Worm (Caenorhabditis elegans): ENCODE data around the gene Y6E2A.7.
"Not testable (repeated sequence)": the region's sequence is repeated elsewhere in the genome, so short reads cannot be mapped to it uniquely, and the experiment has no call there.

The Y6E2A.7 gene

DNA sequence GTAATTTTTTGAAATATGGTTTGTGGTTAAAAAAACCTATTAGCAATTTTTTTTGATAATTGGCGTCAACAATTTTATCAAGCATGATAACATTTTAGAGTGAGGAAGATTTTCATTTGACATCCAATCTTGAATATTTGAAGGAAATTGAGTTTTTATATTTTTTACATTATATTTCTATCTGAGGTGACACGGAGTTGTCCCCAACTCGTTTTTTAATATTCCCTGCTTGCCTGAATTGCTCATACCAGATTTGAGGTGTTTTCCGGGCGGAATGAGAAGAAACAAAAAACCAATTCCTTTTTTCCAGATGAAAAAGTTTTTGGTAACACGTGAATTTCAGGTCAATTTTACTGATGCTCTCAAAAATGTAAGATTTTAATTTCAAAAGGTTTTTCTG, at the start of gene Y6E2A.7:
Y6E2A.7 (plus strand) TSS at position 301 of the 400 bp plus-strand sequence.
- TF ChIP-seq sox-4 (tag; optimal IDR thresholded peaks at IDR 0.05): no peak
- TF ChIP-seq ceh-30 (tag; optimal IDR thresholded peaks at IDR 0.05): no peak
- TF ChIP-seq mec-3 (tag; optimal IDR thresholded peaks at IDR 0.05; ENCODE audit: borderline replicate concordance): no peak
- TF ChIP-seq ref-2 (tag; optimal IDR thresholded peaks at IDR 0.05): no peak
- TF ChIP-seq unc-42 (tag; optimal IDR thresholded peaks at IDR 0.05): no peak
- TF ChIP-seq unc-86 (tag; optimal IDR thresholded peaks at IDR 0.05): no peak
- no peak for TF ChIP-seq ceh-45 (GFP tag; IDR thresholded peaks at IDR 0.05)
- TF ChIP-seq ceh-14 (tag; optimal IDR thresholded peaks at IDR 0.05): no peak
- no peak for TF ChIP-seq npax-4 (tag; optimal IDR thresholded peaks at IDR 0.05)
- no peak for TF ChIP-seq ztf-16 (tag; optimal IDR thresholded peaks at IDR 0.05)
- no peak for TF ChIP-seq fkh-6 (tag; optimal IDR thresholded peaks at IDR 0.05)
- no peak for TF ChIP-seq elt-4 (tag; optimal IDR thresholded peaks at IDR 0.05)
- no peak for TF ChIP-seq tbx-7 (tag; optimal IDR thresholded peaks at IDR 0.05)

DNA sequence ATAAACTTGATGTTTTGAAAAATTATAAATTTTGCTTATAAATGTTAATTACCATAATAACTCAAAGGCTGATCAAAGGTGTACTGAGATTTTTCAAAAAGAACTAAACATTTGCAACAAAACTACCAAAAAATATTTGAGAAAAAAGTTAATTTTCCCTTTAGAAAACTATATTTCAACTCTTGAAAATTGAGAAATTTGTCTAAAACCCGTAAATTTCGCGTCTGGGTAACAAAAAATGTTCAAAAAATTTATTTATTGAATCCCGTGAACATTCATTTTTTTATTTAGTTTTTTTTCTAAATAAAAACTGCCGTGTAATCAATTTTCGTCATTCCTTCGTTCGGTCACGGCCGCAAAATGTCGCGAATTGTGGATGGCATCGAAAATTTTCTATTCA, 49.5 kb upstream of the Y6E2A.7 start, which contains the start of gene K06B4.15:
K06B4.15 (plus strand) TSS at position 301 of the 400 bp plus-strand sequence.
- TF ChIP-seq tbx-2, pha-2, nhr-11 (tag; optimal IDR thresholded peaks at IDR 0.05): not testable (repeated sequence)

DNA sequence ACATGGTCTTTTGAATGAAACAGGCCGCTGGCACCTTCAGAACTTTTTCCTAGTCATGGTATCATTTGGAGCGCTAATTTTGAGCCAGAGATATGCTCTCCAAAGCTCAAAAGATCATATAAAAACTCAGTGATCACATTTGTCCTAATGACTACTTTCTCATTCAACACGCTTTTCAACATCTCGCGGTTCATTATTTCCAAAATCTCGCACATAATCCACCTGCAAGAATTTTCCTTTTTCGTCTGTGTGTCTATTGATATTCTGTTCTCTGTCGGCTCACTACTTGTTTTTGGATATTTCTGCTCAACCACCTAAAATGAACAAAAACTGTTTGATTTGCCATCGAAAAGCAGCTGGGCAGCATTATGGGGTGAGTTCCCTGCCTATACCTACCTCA, 46.0 kb upstream of the Y6E2A.7 start, which contains the start of gene nhr-51:
nhr-51 (plus strand) TSS at position 301 of the 400 bp plus-strand sequence.
- TF ChIP-seq mec-3 (tag; optimal IDR thresholded peaks at IDR 0.05; ENCODE audit: borderline replicate concordance): no peak
- no peak for TF ChIP-seq pha-4 (tag; optimal IDR thresholded peaks at IDR 0.05)
- no peak for TF ChIP-seq ceh-48 (tag; optimal IDR thresholded peaks at IDR 0.05)
- no peak for TF ChIP-seq pat-9 (tag; optimal IDR thresholded peaks at IDR 0.05)
- no peak for TF ChIP-seq unc-86 (tag; optimal IDR thresholded peaks at IDR 0.05)
- no peak for TF ChIP-seq unc-3 (GFP tag; conservative IDR thresholded peaks at IDR 0.05)
- TF ChIP-seq unc-3 (tag; optimal IDR thresholded peaks at IDR 0.05): no peak
- no peak for TF ChIP-seq dve-1 (tag; optimal IDR thresholded peaks at IDR 0.05)
- TF ChIP-seq F13H6.1 (tag; optimal IDR thresholded peaks at IDR 0.05): no peak
- TF ChIP-seq sox-2 (GFP tag; IDR thresholded peaks at IDR 0.05): no peak
- TF ChIP-seq pax-1 (tag; optimal IDR thresholded peaks at IDR 0.05): no peak
- no peak for TF ChIP-seq hlh-13 (GFP tag; optimal IDR thresholded peaks at IDR 0.05)
- TF ChIP-seq fkh-10 (GFP tag; optimal IDR thresholded peaks at IDR 0.05): no peak
- TF ChIP-seq dmd-4 (tag; optimal IDR thresholded peaks at IDR 0.05; ENCODE audit: borderline replicate concordance): no peak
- TF ChIP-seq unc-55 (GFP tag; optimal IDR thresholded peaks at IDR 0.05): no peak
- no peak for TF ChIP-seq lim-6 (tag; optimal IDR thresholded peaks at IDR 0.05)
- no peak for TF ChIP-seq hlh-15 (tag; optimal IDR thresholded peaks at IDR 0.05)
- no peak for TF ChIP-seq sdc-2 (tag; optimal IDR thresholded peaks at IDR 0.05)
- TF ChIP-seq ttx-3 (tag; optimal IDR thresholded peaks at IDR 0.05): no peak

DNA sequence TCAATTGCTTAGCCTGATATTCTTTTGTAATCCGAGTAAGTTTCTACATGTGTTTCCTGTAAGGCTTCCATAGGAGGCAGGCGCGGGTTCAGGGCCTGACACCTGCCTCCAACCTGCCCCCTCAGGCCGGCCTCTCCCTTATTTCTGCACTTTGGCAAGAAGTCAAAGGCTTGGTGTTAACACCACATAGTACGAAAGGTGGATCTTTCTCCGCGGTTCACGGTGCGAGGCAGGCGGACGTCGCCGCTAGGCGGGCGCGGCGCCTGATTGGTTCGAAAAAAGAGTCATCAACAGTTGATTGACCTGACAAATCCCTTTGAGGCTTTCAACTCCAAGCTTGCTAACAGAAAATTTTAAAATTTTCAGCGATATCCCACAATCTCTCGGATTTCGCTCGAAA, 44.8 kb upstream of the Y6E2A.7 start:
- no peak for TF ChIP-seq C08G9.2 (tag; optimal IDR thresholded peaks at IDR 0.05)
- no peak for TF ChIP-seq dve-1 (tag; optimal IDR thresholded peaks at IDR 0.05)
- no peak for TF ChIP-seq ceh-24 (tag; optimal IDR thresholded peaks at IDR 0.05)
- TF ChIP-seq ceh-48 (tag; optimal IDR thresholded peaks at IDR 0.05): no peak
- TF ChIP-seq pha-4 (tag; optimal IDR thresholded peaks at IDR 0.05): no peak
- TF ChIP-seq K02D7.2 (tag; optimal IDR thresholded peaks at IDR 0.05): no peak
- no peak for TF ChIP-seq unc-3 (GFP tag; conservative IDR thresholded peaks at IDR 0.05)
- TF ChIP-seq unc-3 (tag; optimal IDR thresholded peaks at IDR 0.05): no peak
- no peak for TF ChIP-seq ceh-2 (tag; optimal IDR thresholded peaks at IDR 0.05)
- TF ChIP-seq ref-2 (tag; optimal IDR thresholded peaks at IDR 0.05): no peak
- TF ChIP-seq pha-2 (tag; optimal IDR thresholded peaks at IDR 0.05): no peak
- no peak for TF ChIP-seq lim-6 (tag; optimal IDR thresholded peaks at IDR 0.05)

Data from whole organism, late embryonic.